Fruit fly (Drosophila melanogaster): Measurements from ENCODE around the gene CG13386.

DNA sequence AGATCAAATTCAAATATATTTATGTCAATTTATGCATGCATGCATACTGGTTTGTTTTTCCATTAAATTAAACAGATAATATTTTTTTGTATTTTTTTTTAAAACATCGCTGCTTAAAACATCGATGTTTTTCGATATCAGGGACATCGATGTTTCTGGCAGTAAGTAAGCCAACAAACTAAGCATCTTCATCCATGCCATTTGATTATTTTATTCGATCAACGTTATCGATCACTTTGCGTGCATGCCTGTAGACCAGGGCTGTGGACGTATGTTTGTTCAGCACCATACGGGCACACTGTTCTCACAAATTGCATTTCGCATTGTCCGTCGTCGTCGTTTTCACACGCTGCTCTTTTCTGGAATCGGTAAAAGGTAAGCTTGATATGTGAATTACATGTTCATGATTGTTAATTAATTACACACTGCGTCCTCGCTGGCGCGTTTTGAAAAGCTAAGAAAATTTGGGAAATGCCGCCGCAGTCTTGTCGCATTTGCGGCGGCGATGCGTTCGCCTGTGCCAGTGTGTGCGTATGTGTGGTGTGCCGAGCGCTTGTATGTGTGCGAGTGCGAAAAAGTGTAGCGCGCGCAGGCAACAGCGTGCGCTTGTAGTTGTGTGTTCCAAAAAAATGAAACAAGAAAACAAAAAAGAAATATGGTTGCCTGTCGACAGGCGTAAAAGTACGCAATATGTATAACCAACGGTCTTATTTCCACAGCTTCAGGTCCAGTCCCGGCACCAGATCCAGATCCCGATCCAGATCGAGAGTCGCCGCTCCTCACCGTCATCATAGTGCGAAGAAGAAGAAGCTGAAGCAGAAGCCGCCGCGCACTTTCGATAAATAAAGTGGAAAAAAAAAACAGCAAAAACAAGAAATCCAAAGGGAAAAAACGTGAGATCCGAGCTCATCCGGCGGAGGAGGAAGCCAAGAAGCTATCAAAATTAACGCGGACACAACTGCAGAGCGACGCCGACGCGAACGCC is 4.8 kb downstream of the CG13386 start, which contains the start of gene emb:
- TF ChIP-seq CG8478 (optimal IDR thresholded peaks at IDR 0.05) (no peak), Dll (optimal IDR thresholded peaks at IDR 0.05) (no peak)

Measured in whole organism.